Fruit fly (Drosophila melanogaster) whole organism, prepupa: ENCODE measurements around the gene Adat1.

Experiments used
- Blimp-1 ChIP-seq: fragments of 200-800 bp; sonication (Bioruptor generic); optimal IDR thresholded peaks from 3 replicates; lab custom pipeline; 2017; ENCODE audit warnings: missing biosample characterization, missing genetic modification characterization, mild to moderate bottlenecking, moderate library complexity, missing genetic modification reagents
- CG34406 ChIP-seq: fragments of 200-800 bp; sonication (Bioruptor generic); optimal IDR thresholded peaks from 3 replicates; lab custom pipeline; 2016; ENCODE audit warnings: missing biosample characterization, missing genetic modification characterization
- CG6276 ChIP-seq: fragments of 200-800 bp; sonication (Bioruptor generic); optimal IDR thresholded peaks from 2 replicates; lab custom pipeline; 2017; ENCODE audit warnings: missing biosample characterization, mild to moderate bottlenecking, missing genetic modification characterization
- Ets21C ChIP-seq: fragments of 200-800 bp; sonication (Bioruptor generic); optimal IDR thresholded peaks from 3 replicates; lab custom pipeline; 2016; ENCODE audit warnings: missing biosample characterization, missing genetic modification characterization
- Lpt ChIP-seq: fragments of 200-800 bp; sonication (Bioruptor generic); optimal IDR thresholded peaks from 3 replicates; lab custom pipeline; 2016; ENCODE audit warnings: missing biosample characterization, missing genetic modification characterization
- OdsH ChIP-seq: fragments of 200-800 bp; sonication (Bioruptor generic); optimal IDR thresholded peaks from 3 replicates; lab custom pipeline; 2016; ENCODE audit warnings: missing biosample characterization, missing genetic modification characterization
- Sox102F ChIP-seq: fragments of 200-800 bp; sonication (Bioruptor generic); optimal IDR thresholded peaks from 2 replicates; lab custom pipeline; 2016; ENCODE audit warnings: missing biosample characterization, mild to moderate bottlenecking, missing genetic modification characterization
- salr ChIP-seq, 2 experiments: fragments of 200-800 bp; sonication (Bioruptor generic); optimal IDR thresholded peaks; 3 replicates each; lab custom pipeline; 2016 to 2018; ENCODE audit warnings: missing biosample characterization in 2 of 2, missing genetic modification characterization in 2 of 2, mild to moderate bottlenecking in 1 of 2
- topi ChIP-seq: fragments of 200-800 bp; sonication (Bioruptor generic); optimal IDR thresholded peaks from 3 replicates; lab custom pipeline; 2016; ENCODE audit warnings: missing biosample characterization, missing genetic modification characterization

dm6 chr2L:13779795-13780108 is 31.5 kb downstream of the Adat1 start:
- TF ChIP-seq Blimp-1 (no peak), OdsH (no peak), Ets21C (GFP tag; lab: Kevin White, UChicago) (no peak), Sox102F (GFP tag; lab: Kevin White, UChicago) (no peak), Lpt (no peak), salr (GFP tag; optimal IDR thresholded peaks at IDR 0.05; lab: Kevin White, UChicago) (no peak), CG6276 (GFP tag; lab: Kevin White, UChicago) (no peak), topi (GFP tag; lab: Kevin White, UChicago) (no peak), CG34406 (GFP tag; lab: Kevin White, UChicago) (no peak)
